Worm (Caenorhabditis elegans) whole organism, L2 larva: Measurements from ENCODE around the gene bra-1.

Source experiments
- F13H6.1 ChIP-seq: sonication (generic microtip); optimal IDR thresholded peaks from 2 replicates; lab custom pipeline; 2016; ENCODE audit warnings: missing genetic modification characterization, missing compliant biosample characterization
- R02D3.7 ChIP-seq: fragments of 150-350 bp; optimal IDR thresholded peaks from 2 replicates; lab custom pipeline; 2014; ENCODE audit warnings: missing biosample characterization, missing genetic modification characterization
- Y55F3AM.14 ChIP-seq: fragments of 200-800 bp; sonication (Bioruptor generic); optimal IDR thresholded peaks from 2 replicates; lab custom pipeline; 2018; ENCODE audit warnings: mild to moderate bottlenecking, missing genetic modification characterization, missing compliant biosample characterization
- alr-1 ChIP-seq: fragments of 150-350 bp; optimal IDR thresholded peaks from 2 replicates; lab custom pipeline; 2014; ENCODE audit warnings: missing biosample characterization, missing genetic modification characterization
- blmp-1 ChIP-seq: sonication (generic microtip); optimal IDR thresholded peaks from 2 replicates; lab custom pipeline; 2017; ENCODE audit warnings: missing genetic modification characterization, mild to moderate bottlenecking, missing compliant biosample characterization, antibody characterized with exemption, moderate library complexity; ENCODE audit not compliant: insufficient read depth
- dmd-4 ChIP-seq: sonication (generic microtip); optimal IDR thresholded peaks from 2 replicates; lab custom pipeline; 2017; ENCODE audit warnings: missing biosample characterization, missing genetic modification characterization
- egl-27 ChIP-seq: sonication (generic microtip); optimal IDR thresholded peaks from 3 replicates; lab custom pipeline; 2017; ENCODE audit warnings: missing biosample characterization, missing genetic modification reagents, missing genetic modification characterization
- elt-1 ChIP-seq: fragments of 150-350 bp; optimal IDR thresholded peaks from 2 replicates; lab custom pipeline; 2014; ENCODE audit warnings: missing biosample characterization, missing genetic modification characterization
- elt-3 ChIP-seq: sonication (generic microtip); optimal IDR thresholded peaks from 2 replicates; lab custom pipeline; 2017; ENCODE audit warnings: missing biosample characterization, missing genetic modification characterization
- mab-5 ChIP-seq: fragments of 150-350 bp; optimal IDR thresholded peaks from 2 replicates; lab custom pipeline; 2014; ENCODE audit warnings: missing biosample characterization, missing genetic modification characterization
- nhr-10 ChIP-seq: sonication (generic microtip); optimal IDR thresholded peaks from 2 replicates; lab custom pipeline; 2017; ENCODE audit warnings: missing biosample characterization, missing genetic modification characterization
- nhr-11 ChIP-seq: fragments of 150-350 bp; optimal IDR thresholded peaks from 2 replicates; lab custom pipeline; 2014; ENCODE audit warnings: missing biosample characterization, missing genetic modification characterization
- nhr-12 ChIP-seq: fragments of 150-350 bp; optimal IDR thresholded peaks from 2 replicates; lab custom pipeline; 2014; ENCODE audit warnings: missing biosample characterization, missing genetic modification characterization
- nhr-129 ChIP-seq: fragments of 150-350 bp; optimal IDR thresholded peaks from 2 replicates; lab custom pipeline; 2014; ENCODE audit warnings: missing biosample characterization, missing genetic modification characterization
- nhr-21 ChIP-seq: fragments of 150-350 bp; optimal IDR thresholded peaks from 2 replicates; lab custom pipeline; 2014; ENCODE audit warnings: missing biosample characterization, missing genetic modification characterization
- nhr-23 ChIP-seq: fragments of 150-350 bp; optimal IDR thresholded peaks from 2 replicates; lab custom pipeline; 2014; ENCODE audit warnings: missing biosample characterization, missing genetic modification reagents, missing genetic modification characterization
- nhr-237 ChIP-seq: fragments of 150-350 bp; optimal IDR thresholded peaks from 2 replicates; lab custom pipeline; 2014; ENCODE audit warnings: missing biosample characterization, missing genetic modification characterization
- nhr-25 ChIP-seq: fragments of 150-350 bp; sonication (generic microtip); optimal IDR thresholded peaks from 3 replicates; lab custom pipeline; 2014; ENCODE audit warnings: missing biosample characterization, missing genetic modification characterization
- nhr-6 ChIP-seq: fragments of 150-350 bp; optimal IDR thresholded peaks from 2 replicates; lab custom pipeline; 2014; ENCODE audit warnings: missing biosample characterization, missing genetic modification characterization
- nhr-77 ChIP-seq: fragments of 150-350 bp; optimal IDR thresholded peaks from 2 replicates; lab custom pipeline; 2014; ENCODE audit warnings: missing biosample characterization, missing genetic modification characterization
- skn-1 ChIP-seq: sonication (generic microtip); optimal IDR thresholded peaks from 2 replicates; lab custom pipeline; 2017; ENCODE audit warnings: missing biosample characterization, missing genetic modification characterization
- sma-9 ChIP-seq, 2 experiments: fragments of 150-350 bp in 1 of 2; sonication (generic microtip) in 1 of 2; optimal IDR thresholded peaks; 2 replicates each; lab custom pipeline; 2014 to 2016; ENCODE audit warnings: missing genetic modification characterization in 2 of 2, mild to moderate bottlenecking in 1 of 2, missing biosample characterization in 1 of 2, missing compliant biosample characterization in 1 of 2, missing genetic modification reagents in 1 of 2, moderate library complexity in 1 of 2
- snpc-4 ChIP-seq: fragments of 150-350 bp; optimal IDR thresholded peaks from 2 replicates; lab custom pipeline; 2014; ENCODE audit warnings: missing biosample characterization, missing genetic modification characterization
- unc-39 ChIP-seq: fragments of 150-350 bp; optimal IDR thresholded peaks from 2 replicates; lab custom pipeline; 2014; ENCODE audit warnings: missing biosample characterization, missing genetic modification characterization
- unc-55 ChIP-seq: fragments of 150-350 bp; sonication (generic microtip); optimal IDR thresholded peaks from 3 replicates; lab custom pipeline; 2014; ENCODE audit warnings: missing biosample characterization, missing genetic modification reagents, missing genetic modification characterization
- unc-62 ChIP-seq: fragments of 150-350 bp; optimal IDR thresholded peaks from 2 replicates; lab custom pipeline; 2014; ENCODE audit warnings: missing biosample characterization, missing genetic modification reagents, missing genetic modification characterization
- zag-1 ChIP-seq: fragments of 150-350 bp; optimal IDR thresholded peaks from 2 replicates; lab custom pipeline; 2014; ENCODE audit warnings: missing biosample characterization, missing genetic modification characterization
- ztf-1 ChIP-seq: fragments of 200-800 bp; sonication (Bioruptor generic); conservative IDR thresholded peaks from 2 replicates; pipeline ENCODE4 v1.3.6; 2022; ENCODE audit warnings: missing genetic modification characterization, missing compliant biosample characterization
- ztf-11 ChIP-seq: sonication (generic microtip); optimal IDR thresholded peaks from 2 replicates; lab custom pipeline; 2017; ENCODE audit warnings: missing biosample characterization, missing genetic modification characterization
- ztf-4 ChIP-seq: fragments of 150-350 bp; optimal IDR thresholded peaks from 2 replicates; lab custom pipeline; 2014; ENCODE audit warnings: missing biosample characterization, missing genetic modification characterization

The bra-1 gene

ce11 chrX:13596003-13596767, 2.1 kb upstream of the bra-1 start, which contains the start of gene F54B11.5 (continued):
- no peak for TF ChIP-seq ztf-11 (tag; lab: Kevin White, UChicago)
- peak; percentile 2 for TF ChIP-seq nhr-21 (tag; lab: Kevin White, UChicago)
- no peak for TF ChIP-seq elt-3 (tag; lab: Kevin White, UChicago)
- TF ChIP-seq sma-9 (GFP tag; optimal IDR thresholded peaks at IDR 0.05; lab: Kevin White, UChicago), result no peak
- no peak for TF ChIP-seq sma-9 (tag; optimal IDR thresholded peaks at IDR 0.05; lab: Kevin White, UChicago)
- no peak for TF ChIP-seq unc-39 (tag; lab: Kevin White, UChicago)
- peak; percentile 3 for TF ChIP-seq F13H6.1

- no peak for TF ChIP-seq unc-55
- TF ChIP-seq nhr-77 (tag; lab: Kevin White, UChicago), result no peak
- TF ChIP-seq nhr-6, result no peak
- no peak for TF ChIP-seq Y55F3AM.14 (GFP tag; lab: Kevin White, UChicago)
- no peak for TF ChIP-seq nhr-25 (tag; lab: Kevin White, UChicago)
- no peak for TF ChIP-seq ztf-1 (GFP tag; lab: Robert Waterston, UW)
- TF ChIP-seq nhr-23 (tag; lab: Kevin White, UChicago), result no peak
- no peak for TF ChIP-seq egl-27 (tag; lab: Kevin White, UChicago)
- no peak for TF ChIP-seq unc-39 (tag; lab: Kevin White, UChicago)
- TF ChIP-seq blmp-1 (tag; lab: Kevin White, UChicago), result no peak
- no peak for TF ChIP-seq skn-1 (tag; lab: Kevin White, UChicago)
These were observed 1.9 kb downstream of the bra-1 start, which contains the start of gene F54B11.7 for ce11 chrX:13600136-13600535. Gene F54B11.7 (plus strand): TSS chrX:13600436.

ce11 chrX:13603826-13604225, 5.6 kb downstream of the bra-1 start, which contains the start of gene F54B11.8:
Gene F54B11.8 (minus strand): TSS chrX:13603926.
- TF ChIP-seq dmd-4 (tag; lab: Kevin White, UChicago) (no peak), unc-55 (no peak), nhr-10 (tag; lab: Kevin White, UChicago) (no peak), nhr-23 (tag; lab: Kevin White, UChicago) (no peak), Y55F3AM.14 (GFP tag; lab: Kevin White, UChicago) (no peak), zag-1 (no peak), alr-1 (tag; lab: Kevin White, UChicago) (no peak), elt-1 (tag; lab: Kevin White, UChicago) (no peak), nhr-12 (tag; lab: Kevin White, UChicago) (no peak), elt-3 (tag; lab: Kevin White, UChicago) (no peak), nhr-237 (tag; lab: Kevin White, UChicago) (no peak), mab-5 (no peak), nhr-25 (tag; lab: Kevin White, UChicago) (no peak), ztf-4 (tag; lab: Kevin White, UChicago) (no peak), F13H6.1 (no peak), nhr-11 (tag; lab: Kevin White, UChicago) (no peak), ztf-1 (GFP tag; lab: Robert Waterston, UW) (no peak), R02D3.7 (tag; lab: Kevin White, UChicago) (no peak), unc-62 (GFP tag; lab: Kevin White, UChicago) (no peak)

- TF ChIP-seq blmp-1 (tag; lab: Kevin White, UChicago) (no peak), nhr-129 (tag; lab: Kevin White, UChicago) (peak; percentile 59), F13H6.1 (peak; percentile 43)
These were observed 6.8 kb downstream of the bra-1 start, which contains the start of gene F54B11.9 for ce11 chrX:13604946-13605617. Gene F54B11.9 (plus strand): TSS chrX:13605567.

ce11 chrX:13605854-13606253, 7.6 kb downstream of the bra-1 start:
- TF ChIP-seq ztf-1 (GFP tag; lab: Robert Waterston, UW) (no peak), snpc-4 (tag; lab: Kevin White, UChicago) (peak; percentile 26), egl-27 (tag; lab: Kevin White, UChicago) (no peak)
